Worm (Caenorhabditis elegans) whole organism, L1 larva: Measurements from ENCODE around the gene cdgs-1.
A peak's percentile ranks its signal among the peaks of the same experiment; 100 is the strongest.

ENCODE experiments used
- C04F5.9 ChIP-seq: sonication (generic microtip); optimal IDR thresholded peaks from 2 replicates; lab custom pipeline; 2016; ENCODE audit warnings: missing genetic modification characterization, missing compliant biosample characterization
- C34B4.2 ChIP-seq: sonication (generic microtip); optimal IDR thresholded peaks from 2 replicates; lab custom pipeline; 2017; ENCODE audit warnings: mild to moderate bottlenecking, missing genetic modification characterization, missing compliant biosample characterization
- F16B12.6 ChIP-seq: fragments of 150-350 bp; optimal IDR thresholded peaks from 2 replicates; lab custom pipeline; 2014; ENCODE audit warnings: missing biosample characterization, missing genetic modification characterization
- Y116A8C.19 ChIP-seq: sonication (generic microtip); optimal IDR thresholded peaks from 2 replicates; lab custom pipeline; 2016; ENCODE audit warnings: missing compliant biosample characterization, missing genetic modification characterization, borderline replicate concordance
- aha-1 ChIP-seq: fragments of 150-350 bp; optimal IDR thresholded peaks from 2 replicates; lab custom pipeline; 2014; ENCODE audit warnings: missing biosample characterization, missing genetic modification characterization
- alr-1 ChIP-seq: fragments of 200-800 bp; sonication (Bioruptor generic); optimal IDR thresholded peaks from 2 replicates; lab custom pipeline; 2018; ENCODE audit warnings: borderline replicate concordance, mild to moderate bottlenecking, missing genetic modification characterization, missing compliant biosample characterization
- aly-2 ChIP-seq: fragments of 150-350 bp; optimal IDR thresholded peaks from 2 replicates; lab custom pipeline; 2014; ENCODE audit warnings: missing biosample characterization, missing genetic modification characterization
- ama-1 ChIP-seq: fragments of 150-350 bp; optimal IDR thresholded peaks from 2 replicates; lab custom pipeline; 2014
- ceh-63 ChIP-seq: fragments of 200-800 bp; sonication (Bioruptor generic); optimal IDR thresholded peaks from 2 replicates; lab custom pipeline; 2018; ENCODE audit warnings: mild to moderate bottlenecking, missing genetic modification characterization, missing compliant biosample characterization
- ceh-82 ChIP-seq, 3 experiments: fragments of 150-350 bp in 1 of 3; sonication (generic microtip) in 2 of 3; optimal IDR thresholded peaks; 2 replicates each; lab custom pipeline; 2014 to 2017; ENCODE audit warnings: missing biosample characterization in 3 of 3, missing genetic modification characterization in 3 of 3
- dpl-1 ChIP-seq, 3 experiments: fragments of 150-350 bp in 2 of 3; sonication (generic microtip) in 1 of 3; optimal IDR thresholded peaks; 2 replicates each; lab custom pipeline; 2014 to 2017; ENCODE audit warnings: missing biosample characterization in 3 of 3, missing genetic modification characterization in 3 of 3, missing genetic modification reagents in 3 of 3
- dsc-1 ChIP-seq: sonication (generic microtip); optimal IDR thresholded peaks from 2 replicates; lab custom pipeline; 2016; ENCODE audit warnings: mild to moderate bottlenecking, missing genetic modification characterization, missing compliant biosample characterization
- efl-1 ChIP-seq, 4 experiments: fragments of 150-350 bp; optimal IDR thresholded peaks in 3 of 4; peaks in 1 of 4; 1 replicate in 1 of 4; 2 replicates in 3 of 4; lab custom pipeline; 2014; ENCODE audit warnings: missing biosample characterization in 2 of 4, missing genetic modification characterization in 2 of 4, missing genetic modification reagents in 2 of 4
- efl-3 ChIP-seq: fragments of 200-800 bp; sonication (Bioruptor generic); optimal IDR thresholded peaks from 2 replicates; lab custom pipeline; 2018; ENCODE audit warnings: mild to moderate bottlenecking, missing genetic modification characterization, missing compliant biosample characterization
- ets-5 ChIP-seq: fragments of 200-800 bp; sonication (Bioruptor generic); IDR thresholded peaks from 2 replicates; pipeline ENCODE4 v1.3.6; 2022; ENCODE audit warnings: missing genetic modification characterization, missing compliant biosample characterization
- fkh-8 ChIP-seq: sonication (generic microtip); optimal IDR thresholded peaks from 2 replicates; lab custom pipeline; 2016; ENCODE audit warnings: mild to moderate bottlenecking, missing genetic modification characterization, missing compliant biosample characterization
- fos-1 ChIP-seq: fragments of 150-350 bp; optimal IDR thresholded peaks from 2 replicates; lab custom pipeline; 2014; ENCODE audit warnings: missing biosample characterization, missing genetic modification characterization
- grh-1 ChIP-seq: fragments of 200-800 bp; sonication (Bioruptor generic); IDR thresholded peaks from 2 replicates; pipeline ENCODE4 v1.3.6; 2022; ENCODE audit warnings: missing genetic modification reagents, missing genetic modification characterization, missing compliant biosample characterization
- hlh-17 ChIP-seq: fragments of 200-800 bp; sonication (Bioruptor generic); optimal IDR thresholded peaks from 2 replicates; lab custom pipeline; 2018; ENCODE audit warnings: missing genetic modification characterization, mild to moderate bottlenecking, missing compliant biosample characterization, moderate library complexity, borderline replicate concordance
- hlh-4 ChIP-seq: sonication (generic microtip); optimal IDR thresholded peaks from 2 replicates; lab custom pipeline; 2016; ENCODE audit warnings: mild to moderate bottlenecking, missing genetic modification characterization, missing compliant biosample characterization
- irx-1 ChIP-seq: sonication (generic microtip); optimal IDR thresholded peaks from 2 replicates; lab custom pipeline; 2016; ENCODE audit warnings: missing genetic modification characterization, missing compliant biosample characterization
- isw-1 ChIP-seq: fragments of 200-800 bp; sonication (Bioruptor generic); IDR thresholded peaks from 2 replicates; pipeline ENCODE4 v1.3.6; 2022; ENCODE audit warnings: missing genetic modification characterization, missing compliant biosample characterization
- lin-13 ChIP-seq: fragments of 150-350 bp; optimal IDR thresholded peaks from 2 replicates; lab custom pipeline; 2014; ENCODE audit warnings: missing biosample characterization, missing genetic modification reagents, missing genetic modification characterization
- lin-15B ChIP-seq: fragments of 150-350 bp; sonication (generic microtip); optimal IDR thresholded peaks from 3 replicates; lab custom pipeline; 2014; ENCODE audit warnings: missing biosample characterization, missing genetic modification characterization
- lin-39 ChIP-seq: fragments of 150-350 bp; optimal IDR thresholded peaks from 2 replicates; lab custom pipeline; 2014; ENCODE audit warnings: missing biosample characterization, missing genetic modification reagents, missing genetic modification characterization
- lir-3 ChIP-seq: sonication (generic microtip); optimal IDR thresholded peaks from 2 replicates; lab custom pipeline; 2016; ENCODE audit warnings: mild to moderate bottlenecking, missing genetic modification characterization, moderate library complexity, missing compliant biosample characterization; ENCODE audit not compliant: poor library complexity
- lsy-2 ChIP-seq, 2 experiments: fragments of 150-350 bp; optimal IDR thresholded peaks; 2 replicates each; lab custom pipeline; 2014; ENCODE audit warnings: missing biosample characterization in 2 of 2, missing genetic modification characterization in 2 of 2
- mab-9 ChIP-seq: fragments of 200-800 bp; sonication (Bioruptor generic); IDR thresholded peaks from 2 replicates; pipeline ENCODE4 v1.3.6; 2022; ENCODE audit warnings: missing genetic modification reagents, missing genetic modification characterization, missing compliant biosample characterization
- mdl-1 ChIP-seq, 2 experiments: fragments of 150-350 bp; optimal IDR thresholded peaks; 2 replicates each; lab custom pipeline; 2014 to 2017; ENCODE audit warnings: missing biosample characterization in 2 of 2, missing genetic modification characterization in 2 of 2, inconsistent platforms in 1 of 2
- mep-1 ChIP-seq: fragments of 150-350 bp; optimal IDR thresholded peaks from 2 replicates; lab custom pipeline; 2014; ENCODE audit warnings: missing biosample characterization, missing genetic modification characterization
- nhr-11 ChIP-seq: fragments of 150-350 bp; optimal IDR thresholded peaks from 2 replicates; lab custom pipeline; 2014; ENCODE audit warnings: missing biosample characterization, missing genetic modification characterization
- nhr-237 ChIP-seq: fragments of 150-350 bp; optimal IDR thresholded peaks from 2 replicates; lab custom pipeline; 2014; ENCODE audit warnings: missing biosample characterization, missing genetic modification characterization
- nhr-28 ChIP-seq: fragments of 150-350 bp; optimal IDR thresholded peaks from 2 replicates; lab custom pipeline; 2014; ENCODE audit warnings: missing biosample characterization, missing genetic modification characterization
- nhr-47 ChIP-seq: sonication (generic microtip); optimal IDR thresholded peaks from 2 replicates; lab custom pipeline; 2016; ENCODE audit warnings: mild to moderate bottlenecking, missing genetic modification characterization, moderate library complexity, missing compliant biosample characterization
- nhr-71 ChIP-seq: sonication (generic microtip); optimal IDR thresholded peaks from 2 replicates; lab custom pipeline; 2016; ENCODE audit warnings: mild to moderate bottlenecking, missing genetic modification characterization, moderate library complexity, missing compliant biosample characterization
- nhr-76 ChIP-seq: sonication (generic microtip); optimal IDR thresholded peaks from 2 replicates; lab custom pipeline; 2017; ENCODE audit warnings: missing biosample characterization, missing genetic modification characterization
- nhr-77 ChIP-seq: fragments of 150-350 bp; optimal IDR thresholded peaks from 2 replicates; lab custom pipeline; 2014; ENCODE audit warnings: missing biosample characterization, missing genetic modification characterization
- nhr-84 ChIP-seq: sonication (generic microtip); optimal IDR thresholded peaks from 2 replicates; lab custom pipeline; 2017; ENCODE audit warnings: missing biosample characterization, missing genetic modification characterization
- nhr-85 ChIP-seq: sonication (generic microtip); peaks from one replicate; lab custom pipeline; 2016; ENCODE audit warnings: missing genetic modification characterization, inconsistent platforms, missing compliant biosample characterization
- pag-3 ChIP-seq: sonication (generic microtip); optimal IDR thresholded peaks from 2 replicates; lab custom pipeline; 2017; ENCODE audit warnings: missing genetic modification characterization, mild to moderate bottlenecking, missing compliant biosample characterization, antibody characterized with exemption, borderline replicate concordance; ENCODE audit not compliant: insufficient read depth
- pqm-1 ChIP-seq: sonication (generic microtip); optimal IDR thresholded peaks from 3 replicates; lab custom pipeline; 2017; ENCODE audit warnings: missing biosample characterization, missing genetic modification characterization
- snpc-4 ChIP-seq: fragments of 150-350 bp; optimal IDR thresholded peaks from 2 replicates; lab custom pipeline; 2014; ENCODE audit warnings: missing biosample characterization, missing genetic modification characterization
- sox-4 ChIP-seq: sonication (generic microtip); optimal IDR thresholded peaks from 2 replicates; lab custom pipeline; 2016; ENCODE audit warnings: missing genetic modification characterization, missing compliant biosample characterization
- sptf-1 ChIP-seq: fragments of 150-350 bp; optimal IDR thresholded peaks from 2 replicates; lab custom pipeline; 2014; ENCODE audit warnings: missing biosample characterization, missing genetic modification characterization
- sup-37 ChIP-seq: fragments of 200-800 bp; sonication (Bioruptor generic); optimal IDR thresholded peaks from 2 replicates; lab custom pipeline; 2018; ENCODE audit warnings: mild to moderate bottlenecking, missing genetic modification characterization, missing compliant biosample characterization
- tbx-2 ChIP-seq: sonication (generic microtip); optimal IDR thresholded peaks from 2 replicates; lab custom pipeline; 2016; ENCODE audit warnings: missing genetic modification characterization, missing compliant biosample characterization
- tlp-1 ChIP-seq: fragments of 150-350 bp; optimal IDR thresholded peaks from 2 replicates; lab custom pipeline; 2014; ENCODE audit warnings: missing biosample characterization, missing genetic modification characterization
- unc-130 ChIP-seq: fragments of 150-350 bp; optimal IDR thresholded peaks from 2 replicates; lab custom pipeline; 2017; ENCODE audit warnings: missing biosample characterization, missing genetic modification characterization, inconsistent platforms
- unc-30 ChIP-seq: sonication (generic microtip); optimal IDR thresholded peaks from 2 replicates; lab custom pipeline; 2017; ENCODE audit warnings: missing biosample characterization, missing genetic modification characterization
- unc-86 ChIP-seq: sonication (generic microtip); optimal IDR thresholded peaks from 2 replicates; lab custom pipeline; 2016; ENCODE audit warnings: missing genetic modification characterization, missing compliant biosample characterization
- unc-98 ChIP-seq: fragments of 200-800 bp; sonication (Bioruptor generic); IDR thresholded peaks from 2 replicates; pipeline ENCODE4 v1.3.6; 2022; ENCODE audit warnings: missing genetic modification characterization, missing compliant biosample characterization
- vab-15 ChIP-seq: sonication (generic microtip); optimal IDR thresholded peaks from 2 replicates; lab custom pipeline; 2017; ENCODE audit warnings: missing genotype, mild to moderate bottlenecking, missing genetic modification characterization, missing compliant biosample characterization
- zip-4 ChIP-seq: fragments of 200-800 bp; sonication (Bioruptor generic); optimal IDR thresholded peaks from 2 replicates; lab custom pipeline; 2018; ENCODE audit warnings: mild to moderate bottlenecking, missing genetic modification characterization, moderate library complexity, missing compliant biosample characterization

Gene cdgs-1

DNA sequence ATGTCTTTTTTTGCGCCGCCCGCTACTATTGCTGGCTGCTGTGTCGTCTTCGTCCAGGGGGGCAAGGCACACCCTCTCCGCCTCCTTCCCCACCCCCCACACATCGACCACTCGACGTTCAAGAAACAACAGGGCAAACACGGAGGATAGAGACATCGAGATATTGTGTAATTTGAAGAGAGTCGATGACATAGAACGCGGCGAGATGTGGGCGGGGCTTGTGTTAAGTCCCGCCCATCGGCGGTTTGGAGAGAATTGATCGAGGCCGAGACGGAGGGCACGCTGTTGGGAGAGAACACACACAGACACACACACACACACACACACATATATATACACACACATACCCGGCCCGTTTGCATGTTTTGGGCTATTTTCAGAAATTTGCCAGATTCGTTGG is 30.1 kb upstream of the cdgs-1 start (continued):
- TF ChIP-seq efl-1 (optimal IDR thresholded peaks at IDR 0.05; lab: Kevin White, UChicago) (peak; percentile 62 to 67), efl-1 (GFP tag; optimal IDR thresholded peaks at IDR 0.05 in 1 of 2; lab: Kevin White, UChicago) (peak; percentile 38 to 93), fkh-8 (tag; lab: Kevin White, UChicago) (peak; percentile 85), tbx-2 (tag; lab: Kevin White, UChicago) (peak; percentile 76), aha-1 (tag; lab: Kevin White, UChicago) (no peak), lin-15B (peak; percentile 15), lsy-2 (tag; optimal IDR thresholded peaks at IDR 0.05; lab: Kevin White, UChicago) (peak; percentile 62 to 66), ceh-82 (tag; optimal IDR thresholded peaks at IDR 0.05; lab: Kevin White, UChicago) (peak in 2 of 3 experiments; percentile 71 to 80), grh-1 (GFP tag; lab: Robert Waterston, UW) (peak; percentile 40), C34B4.2 (tag; lab: Kevin White, UChicago) (no peak), lin-39 (tag; lab: Kevin White, UChicago) (no peak), nhr-77 (tag; lab: Kevin White, UChicago) (peak; percentile 21), pqm-1 (tag; lab: Kevin White, UChicago) (no peak), ets-5 (GFP tag; lab: Robert Waterston, UW) (no peak), isw-1 (GFP tag; lab: Robert Waterston, UW) (peak; percentile 43), nhr-71 (tag; lab: Kevin White, UChicago) (peak; percentile 85), nhr-85 (tag; lab: Kevin White, UChicago) (peak; percentile 89), pag-3 (tag; lab: Kevin White, UChicago) (no peak), sptf-1 (tag; lab: Kevin White, UChicago) (no peak), unc-130 (tag; lab: Kevin White, UChicago) (no peak), Y116A8C.19 (no peak), zip-4 (GFP tag; lab: Kevin White, UChicago) (no peak), unc-30 (tag; lab: Kevin White, UChicago) (no peak), nhr-47 (peak; percentile 82), lin-13 (GFP tag; lab: Kevin White, UChicago) (peak; percentile 32), nhr-76 (tag; lab: Kevin White, UChicago) (no peak), nhr-237 (tag; lab: Kevin White, UChicago) (no peak), sup-37 (no peak), nhr-28 (tag; lab: Kevin White, UChicago) (no peak), efl-3 (no peak), hlh-17 (no peak), aly-2 (no peak), dpl-1 (GFP tag; optimal IDR thresholded peaks at IDR 0.05; lab: Kevin White, UChicago) (peak; percentile 39 to 54 (median 52)), mep-1 (peak; percentile 65), nhr-84 (tag; lab: Kevin White, UChicago) (no peak), ceh-63 (no peak), nhr-11 (tag; lab: Kevin White, UChicago) (no peak), C04F5.9 (peak; percentile 1), mdl-1 (tag; optimal IDR thresholded peaks at IDR 0.05; lab: Kevin White, UChicago) (peak in 1 of 2 experiments; percentile 81), snpc-4 (peak; percentile 43), fos-1 (tag; lab: Kevin White, UChicago) (peak; percentile 41), alr-1 (no peak), F16B12.6 (tag; lab: Kevin White, UChicago) (peak; percentile 39), vab-15 (tag; lab: Kevin White, UChicago) (no peak), unc-86 (tag; lab: Kevin White, UChicago) (peak; percentile 81), lir-3 (tag; lab: Kevin White, UChicago) (no peak), irx-1 (tag; lab: Kevin White, UChicago) (peak; percentile 70), dsc-1 (tag; lab: Kevin White, UChicago) (peak; percentile 54), ama-1 (lab: Kevin White, UChicago) (no peak), mab-9 (GFP tag; lab: Robert Waterston, UW) (peak; percentile 56), hlh-4 (tag; lab: Kevin White, UChicago) (no peak), sox-4 (no peak), unc-98 (GFP tag; lab: Robert Waterston, UW) (no peak), tlp-1 (tag; lab: Kevin White, UChicago) (no peak)
